Fruit fly (Drosophila melanogaster): ENCODE measurements around the gene yata.

Gene yata

DNA sequence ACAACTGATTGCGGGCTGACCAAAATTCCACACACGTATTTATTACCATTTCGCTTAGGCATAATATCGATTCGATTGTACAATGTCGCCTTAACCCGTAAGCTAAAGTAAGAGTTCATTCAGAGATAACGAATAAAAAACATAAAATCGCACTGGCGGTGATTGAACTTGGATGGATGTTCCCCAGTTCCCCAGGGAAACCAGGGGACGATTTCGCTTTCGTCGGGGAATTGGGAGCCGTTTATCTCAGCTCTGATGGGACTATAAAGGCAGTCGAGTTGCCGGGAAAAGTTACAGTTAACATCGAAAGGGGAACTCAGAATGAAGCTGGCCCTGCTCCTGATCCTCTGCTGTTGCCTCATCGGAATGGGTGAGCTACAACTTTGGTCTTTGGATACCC, 26.8 kb upstream of the yata start, which contains the start of gene CG34296:
Gene CG34296 (plus strand): TSS at position 301 of the 400 bp plus-strand sequence.
- TF ChIP-seq lov (optimal IDR thresholded peaks at IDR 0.05) = no peak
- TF ChIP-seq lov (GFP tag; IDR thresholded peaks at IDR 0.05) = no peak
- no peak for TF ChIP-seq Deaf1 (tag; optimal IDR thresholded peaks at IDR 0.05)
- no peak for TF ChIP-seq chinmo (GFP tag; IDR thresholded peaks at IDR 0.05; ENCODE audit: partially characterized antibody)
- no peak for TF ChIP-seq Chrac-16 (GFP tag; optimal IDR thresholded peaks at IDR 0.05)
- no peak for TF ChIP-seq ham (GFP tag; IDR thresholded peaks at IDR 0.05)
- TF ChIP-seq CG9437 (GFP tag; optimal IDR thresholded peaks at IDR 0.05) = no peak
- TF ChIP-seq H2.0 (GFP tag; IDR thresholded peaks at IDR 0.05) = no peak
- no peak for TF ChIP-seq Nf-YB (GFP tag; optimal IDR thresholded peaks at IDR 0.05)
- no peak for TF ChIP-seq pita (GFP tag; optimal IDR thresholded peaks at IDR 0.05)
- no peak for TF ChIP-seq peb (GFP tag; IDR thresholded peaks at IDR 0.05)
- TF ChIP-seq dm (GFP tag; optimal IDR thresholded peaks at IDR 0.05) = no peak
- TF ChIP-seq seq (GFP tag; IDR thresholded peaks at IDR 0.05) = no peak
- no peak for TF ChIP-seq shn (GFP tag; optimal IDR thresholded peaks at IDR 0.05)
- TF ChIP-seq CG16779 (GFP tag; IDR thresholded peaks at IDR 0.05) = no peak

DNA sequence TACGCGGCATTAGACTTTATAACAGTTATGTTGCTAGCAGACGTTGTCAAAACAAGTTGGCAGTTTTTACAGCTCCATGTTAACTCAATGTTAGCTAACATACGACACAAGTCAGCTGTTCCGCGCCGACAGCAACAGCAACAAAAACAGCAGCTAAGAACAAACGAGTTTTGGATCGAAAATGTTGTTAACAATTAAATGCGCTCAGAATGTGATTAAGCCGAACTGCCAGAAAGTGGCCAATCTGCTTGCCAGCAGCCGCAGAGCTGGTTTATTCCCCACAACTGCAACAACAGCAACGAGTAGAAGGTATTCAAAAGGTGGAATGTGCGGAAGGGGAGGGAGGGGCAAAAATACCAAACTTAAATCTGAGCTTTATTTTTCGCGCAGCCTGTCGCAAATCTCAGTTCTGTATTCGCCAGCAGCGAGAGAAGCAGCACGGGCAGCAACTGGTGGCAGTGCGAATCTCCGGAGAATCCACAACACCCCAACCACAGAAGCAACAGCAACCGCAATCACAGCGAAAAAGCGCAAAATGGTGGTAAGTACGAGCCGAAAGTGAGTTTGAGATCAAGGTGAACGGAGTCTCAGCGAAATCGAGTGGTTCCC, 25.9 kb upstream of the yata start, which contains the start of gene Pcd:
Gene Pcd (plus strand): TSS at position 116 of the 609 bp plus-strand sequence.
- no peak for TF ChIP-seq CG17186 (GFP tag; optimal IDR thresholded peaks at IDR 0.05)
- TF ChIP-seq Pdp1 (GFP tag; optimal IDR thresholded peaks at IDR 0.05) = no peak
- no peak for TF ChIP-seq Oli (tag; optimal IDR thresholded peaks at IDR 0.05)
- TF ChIP-seq Chrac-16 (GFP tag; optimal IDR thresholded peaks at IDR 0.05) = no peak
- TF ChIP-seq Elba2 (GFP tag; optimal IDR thresholded peaks at IDR 0.05) = no peak
- no peak for TF ChIP-seq CG6765 (GFP tag; optimal IDR thresholded peaks at IDR 0.05)
- TF ChIP-seq pum (GFP tag; optimal IDR thresholded peaks at IDR 0.05) = no peak
- peak; percentile 48 for TF ChIP-seq abd-A (tag; optimal IDR thresholded peaks at IDR 0.05)
- TF ChIP-seq gcm (GFP tag; optimal IDR thresholded peaks at IDR 0.05) = no peak
- no peak for TF ChIP-seq CG7839 (tag; optimal IDR thresholded peaks at IDR 0.05)
- TF ChIP-seq Antp (GFP tag; optimal IDR thresholded peaks at IDR 0.05) = no peak
- TF ChIP-seq Dref (GFP tag; IDR thresholded peaks at IDR 0.05) = no peak
- no peak for TF ChIP-seq CG2116 (GFP tag; optimal IDR thresholded peaks at IDR 0.05)
- no peak for TF ChIP-seq hth (optimal IDR thresholded peaks at IDR 0.05)
- no peak for TF ChIP-seq fd96Cb (tag; optimal IDR thresholded peaks at IDR 0.05)
- TF ChIP-seq CG17829 (tag; optimal IDR thresholded peaks at IDR 0.05) = no peak
- TF ChIP-seq Fer3 (tag; optimal IDR thresholded peaks at IDR 0.05) = no peak
- TF ChIP-seq Ets65A (GFP tag) = no peak
- TF ChIP-seq lola (GFP tag; optimal IDR thresholded peaks at IDR 0.05) = no peak
- no peak for TF ChIP-seq CG9609 (GFP tag; optimal IDR thresholded peaks at IDR 0.05)
- TF ChIP-seq chn (GFP tag; optimal IDR thresholded peaks at IDR 0.05) = no peak
- no peak for TF ChIP-seq Kr (GFP tag; optimal IDR thresholded peaks at IDR 0.05)
- no peak for TF ChIP-seq Awh (GFP tag; IDR thresholded peaks at IDR 0.05)
- TF ChIP-seq CG15601 (tag; optimal IDR thresholded peaks at IDR 0.05) = no peak
- no peak for TF ChIP-seq HLH54F (GFP tag; optimal IDR thresholded peaks at IDR 0.05)
- TF ChIP-seq sisA (GFP tag; IDR thresholded peaks at IDR 0.05) = no peak
- no peak for TF ChIP-seq bowl (GFP tag; IDR thresholded peaks at IDR 0.05)
- no peak for TF ChIP-seq wdn (GFP tag; IDR thresholded peaks at IDR 0.05)
- TF ChIP-seq Dip2 (GFP tag; IDR thresholded peaks at IDR 0.05) = no peak
- no peak for TF ChIP-seq btn (GFP tag; optimal IDR thresholded peaks at IDR 0.05)
- TF ChIP-seq Bteb2 (GFP tag; optimal IDR thresholded peaks at IDR 0.05) = no peak
- TF ChIP-seq run (tag; optimal IDR thresholded peaks at IDR 0.05) = no peak
- TF ChIP-seq CG2202 (tag; optimal IDR thresholded peaks at IDR 0.05) = no peak
- TF ChIP-seq usp (GFP tag; optimal IDR thresholded peaks at IDR 0.05) = no peak
- no peak for TF ChIP-seq CG6791 (GFP tag; IDR thresholded peaks at IDR 0.05; ENCODE audit: partially characterized antibody)
- TF ChIP-seq TFAM (GFP tag; optimal IDR thresholded peaks at IDR 0.05) = no peak
- no peak for TF ChIP-seq NC2β (GFP tag; optimal IDR thresholded peaks at IDR 0.05)
- no peak for TF ChIP-seq cad (GFP tag; optimal IDR thresholded peaks at IDR 0.05)

Data from whole organism, embryonic.